Worm (Caenorhabditis elegans) whole organism, mixed stage, embryonic: Measurements from ENCODE around the gene ceh-21.

ENCODE experiments used
- ces-1 ChIP-seq: fragments of 150-350 bp; optimal IDR thresholded peaks from 2 replicates; lab custom pipeline; 2014; ENCODE audit warnings: missing biosample characterization, missing genetic modification reagents, missing genetic modification characterization
- nhr-237 ChIP-seq: fragments of 150-350 bp; optimal IDR thresholded peaks from 2 replicates; lab custom pipeline; 2014; ENCODE audit warnings: missing biosample characterization, missing genetic modification characterization
- nhr-76 ChIP-seq: sonication (generic microtip); optimal IDR thresholded peaks from 2 replicates; lab custom pipeline; 2017; ENCODE audit warnings: missing biosample characterization, missing genetic modification characterization

DNA sequence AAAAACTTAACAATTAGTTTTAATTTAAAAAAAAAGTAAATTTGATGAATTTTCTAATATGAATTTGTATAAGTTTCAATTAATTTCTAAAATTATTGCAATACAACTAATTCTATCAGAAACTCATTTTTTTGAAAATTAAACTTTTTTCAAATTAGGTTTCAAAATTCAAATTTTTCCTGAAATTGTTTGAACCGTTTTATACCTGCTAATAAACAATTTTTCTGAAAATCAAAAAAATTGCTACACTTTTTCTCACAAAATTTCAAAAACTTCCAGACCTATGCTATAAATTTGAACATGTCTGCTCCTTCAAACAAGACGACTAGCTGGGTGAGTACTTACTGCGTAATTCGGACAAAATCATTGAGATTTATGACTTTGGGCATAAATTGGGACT is 7.9 kb upstream of the ceh-21 start, which contains the start of gene T26C11.8:
- TF ChIP-seq ces-1 (GFP tag; lab: Kevin White, UChicago) (no peak), nhr-76 (tag; lab: Kevin White, UChicago) (no peak), nhr-237 (tag; lab: Kevin White, UChicago) (no peak)
